Fruit fly (Drosophila melanogaster) Kc167 (cell line): Measurements from ENCODE around the gene OtopLc.

ENCODE experiments used
- Myc ChIP-seq: fragments of >200 bp; optimal IDR thresholded peaks from 2 replicates; lab custom pipeline; 2017; ENCODE audit warnings: missing external identifiers
- Sin3A ChIP-seq: fragments of >200 bp; optimal IDR thresholded peaks from 2 replicates; lab custom pipeline; 2018; ENCODE audit warnings: missing external identifiers
- h ChIP-seq: fragments of >200 bp; optimal IDR thresholded peaks from 3 replicates; lab custom pipeline; 2018; ENCODE audit warnings: missing external identifiers
- insv ChIP-seq: fragments of >200 bp; optimal IDR thresholded peaks from 3 replicates; lab custom pipeline; 2018; ENCODE audit warnings: missing external identifiers
- psq ChIP-seq: fragments of >200 bp; optimal IDR thresholded peaks from 2 replicates; lab custom pipeline; 2017; ENCODE audit warnings: missing external identifiers
- ttk ChIP-seq: sonication (Bioruptor generic); optimal IDR thresholded peaks from 2 replicates; lab custom pipeline; 2017; ENCODE audit warnings: missing external identifiers

- no peak for TF ChIP-seq h (lab: Kevin White, UChicago)
- no peak for TF ChIP-seq psq (lab: Kevin White, UChicago)
- no peak for TF ChIP-seq insv
- TF ChIP-seq ttk, result no peak
- no peak for TF ChIP-seq Sin3A
- TF ChIP-seq Myc (lab: Kevin White, UChicago), result no peak
Observed at dm6 chrX:5648437-5648959, 14.2 kb downstream of the OtopLc start, which contains the start of gene OtopLa.
